Worm (Caenorhabditis elegans): ENCODE measurements around the gene C26B9.6.

Gene C26B9.6

DNA sequence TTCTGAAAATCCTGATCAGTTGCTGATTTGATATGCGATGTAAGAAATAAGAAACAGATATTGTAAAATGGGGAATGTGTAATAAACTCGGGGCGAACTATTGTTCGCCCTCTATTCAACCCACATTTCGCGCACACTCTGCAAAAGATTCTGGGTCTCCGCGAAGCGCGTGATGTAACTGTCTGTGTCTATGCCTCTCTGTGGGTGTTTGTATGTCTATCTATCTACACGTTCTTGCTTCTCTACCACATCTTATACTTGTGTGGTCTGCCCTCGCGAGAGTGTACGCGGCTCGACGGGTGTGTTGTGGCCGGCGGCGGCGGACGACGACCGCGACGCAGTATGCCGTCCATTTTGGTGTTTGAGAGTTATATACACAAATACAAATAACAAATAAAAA lies 1.2 kb upstream of the C26B9.6 start:
- TF ChIP-seq scrt-1 (GFP tag; IDR thresholded peaks at IDR 0.05) (no peak), F13C5.2 (tag; optimal IDR thresholded peaks at IDR 0.05) (peak; percentile 49), flt-1 (GFP tag; IDR thresholded peaks at IDR 0.05) (no peak), ceh-13 (GFP tag; optimal IDR thresholded peaks at IDR 0.05) (no peak), hmg-4 (GFP tag; optimal IDR thresholded peaks at IDR 0.05) (peak; percentile 76)

DNA sequence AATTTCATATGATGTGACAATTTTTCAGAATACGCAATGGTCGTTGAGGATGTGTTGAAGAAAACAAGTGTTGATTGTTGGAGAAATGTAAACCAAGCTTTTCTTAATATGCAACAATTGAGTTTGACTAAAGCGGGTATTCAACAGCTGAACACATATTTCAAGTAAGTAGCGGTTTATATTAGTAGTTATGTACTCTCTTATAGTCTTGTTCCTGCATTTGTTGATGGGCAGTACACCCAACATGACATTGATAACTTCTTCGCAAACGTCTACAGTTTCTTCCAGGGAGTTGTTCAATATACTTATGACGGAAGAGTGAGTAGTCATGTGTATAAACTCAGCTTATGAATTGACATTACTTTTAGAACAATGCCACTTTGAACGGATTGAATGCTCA lies 4.5 kb downstream of the C26B9.6 start:
- TF ChIP-seq hmg-4 (GFP tag; optimal IDR thresholded peaks at IDR 0.05) (no peak), aly-1 (tag; optimal IDR thresholded peaks at IDR 0.05) (no peak), ceh-36 (tag; optimal IDR thresholded peaks at IDR 0.05) (no peak), flt-1 (GFP tag; IDR thresholded peaks at IDR 0.05) (no peak), tbx-37 (GFP tag; conservative IDR thresholded peaks at IDR 0.05) (no peak), ets-7 (tag; optimal IDR thresholded peaks at IDR 0.05) (no peak), hnd-1 (tag; optimal IDR thresholded peaks at IDR 0.05) (no peak), tbx-11 (GFP tag; IDR thresholded peaks at IDR 0.05) (no peak), tra-4 (tag; optimal IDR thresholded peaks at IDR 0.05) (no peak), pes-1 (GFP tag; IDR thresholded peaks at IDR 0.05) (no peak), scrt-1 (GFP tag; IDR thresholded peaks at IDR 0.05) (no peak), sea-1 (GFP tag; conservative IDR thresholded peaks at IDR 0.05) (no peak)

DNA sequence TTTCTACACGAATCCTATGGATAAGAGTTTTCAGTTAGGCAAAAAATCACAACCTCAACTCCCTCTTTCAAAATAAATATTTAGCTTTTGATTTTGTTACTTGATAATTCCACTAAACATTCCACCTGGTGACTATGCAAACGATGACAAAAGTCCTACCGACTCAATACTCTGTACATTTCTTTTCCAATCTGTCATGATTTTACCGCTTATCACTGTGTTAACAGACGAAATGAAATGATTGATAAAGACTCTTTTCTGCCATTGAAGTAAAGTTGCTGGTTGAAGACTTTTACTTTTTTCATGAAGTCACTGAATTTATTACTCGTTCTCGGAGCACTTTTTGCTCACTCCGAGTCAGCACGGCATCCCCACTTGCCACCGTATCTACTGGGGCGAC lies 6.0 kb downstream of the C26B9.6 start, which contains the start of gene C26B9.5:
TSS of gene C26B9.5 (plus strand) at position 244 of the 400 bp plus-strand sequence.
- no peak for TF ChIP-seq sea-1 (GFP tag; conservative IDR thresholded peaks at IDR 0.05)
- no peak for TF ChIP-seq ama-1 (optimal IDR thresholded peaks at IDR 0.05)
- TF ChIP-seq hmg-4 (GFP tag; optimal IDR thresholded peaks at IDR 0.05), result no peak
- TF ChIP-seq aly-1 (tag; optimal IDR thresholded peaks at IDR 0.05), result no peak
- TF ChIP-seq flt-1 (GFP tag; IDR thresholded peaks at IDR 0.05), result no peak
- TF ChIP-seq tbx-11 (GFP tag; IDR thresholded peaks at IDR 0.05), result no peak
- TF ChIP-seq hnd-1 (tag; optimal IDR thresholded peaks at IDR 0.05), result no peak
- TF ChIP-seq hmbx-1 (tag; optimal IDR thresholded peaks at IDR 0.05), result no peak
- no peak for TF ChIP-seq ets-7 (tag; optimal IDR thresholded peaks at IDR 0.05)
- TF ChIP-seq tbx-37 (GFP tag; conservative IDR thresholded peaks at IDR 0.05), result no peak
- no peak for TF ChIP-seq B0310.2 (tag; optimal IDR thresholded peaks at IDR 0.05)
- no peak for TF ChIP-seq ceh-36 (tag; optimal IDR thresholded peaks at IDR 0.05)
- no peak for TF ChIP-seq F13C5.2 (tag; optimal IDR thresholded peaks at IDR 0.05)
- TF ChIP-seq tra-4 (tag; optimal IDR thresholded peaks at IDR 0.05), result no peak

DNA sequence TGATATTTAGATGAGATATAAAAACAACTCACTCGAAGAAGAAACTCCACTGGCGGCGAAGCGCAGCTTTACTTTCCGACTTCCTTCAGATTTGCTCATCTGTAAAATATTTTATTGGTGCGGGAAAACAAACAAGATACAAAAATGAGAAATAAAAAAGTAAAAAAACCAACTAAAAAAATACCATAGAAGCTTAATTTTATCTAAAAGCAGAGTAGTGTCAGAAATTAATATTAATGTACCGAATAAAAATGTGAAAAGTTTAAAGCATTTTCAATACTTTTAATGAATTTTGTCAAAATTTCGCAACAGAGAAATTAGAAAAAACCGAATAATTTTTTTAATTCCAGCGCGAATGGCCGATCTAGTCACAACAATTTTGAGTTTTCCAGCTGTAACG lies 12.0 kb downstream of the C26B9.6 start, which contains the start of gene sto-2:
TSS of gene sto-2 (minus strand) at position 101 of the 400 bp plus-strand sequence.
- TF ChIP-seq tbx-11 (GFP tag; IDR thresholded peaks at IDR 0.05), result no peak
- TF ChIP-seq ceh-36 (tag; optimal IDR thresholded peaks at IDR 0.05), result no peak
- TF ChIP-seq F13C5.2 (tag; optimal IDR thresholded peaks at IDR 0.05), result no peak
- TF ChIP-seq tbx-37 (GFP tag; conservative IDR thresholded peaks at IDR 0.05), result no peak
- no peak for TF ChIP-seq hnd-1 (tag; optimal IDR thresholded peaks at IDR 0.05)
- no peak for TF ChIP-seq ets-7 (tag; optimal IDR thresholded peaks at IDR 0.05)
- no peak for TF ChIP-seq ama-1 (optimal IDR thresholded peaks at IDR 0.05)

DNA sequence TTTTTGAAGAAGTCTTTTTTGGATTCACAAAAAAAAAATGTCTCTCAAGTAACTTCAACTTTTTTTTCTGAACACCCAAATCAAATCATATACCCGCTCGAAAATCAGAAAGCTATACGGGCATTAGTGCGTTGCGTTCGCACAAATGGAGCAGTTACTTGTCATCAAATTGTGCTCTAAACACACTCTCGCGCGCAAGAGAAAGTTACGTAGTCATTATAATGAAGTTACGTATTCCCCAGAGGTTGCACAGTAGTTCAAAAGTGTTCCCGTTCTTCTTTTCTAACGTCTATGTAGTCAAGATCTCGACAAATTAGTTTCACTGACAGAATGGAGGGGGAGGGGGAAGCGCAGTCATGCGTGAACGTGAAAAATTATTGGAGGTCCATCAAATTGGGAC lies 13.7 kb downstream of the C26B9.6 start:
- TF ChIP-seq scrt-1 (GFP tag; IDR thresholded peaks at IDR 0.05), result no peak
- TF ChIP-seq ama-1 (optimal IDR thresholded peaks at IDR 0.05), result no peak

DNA sequence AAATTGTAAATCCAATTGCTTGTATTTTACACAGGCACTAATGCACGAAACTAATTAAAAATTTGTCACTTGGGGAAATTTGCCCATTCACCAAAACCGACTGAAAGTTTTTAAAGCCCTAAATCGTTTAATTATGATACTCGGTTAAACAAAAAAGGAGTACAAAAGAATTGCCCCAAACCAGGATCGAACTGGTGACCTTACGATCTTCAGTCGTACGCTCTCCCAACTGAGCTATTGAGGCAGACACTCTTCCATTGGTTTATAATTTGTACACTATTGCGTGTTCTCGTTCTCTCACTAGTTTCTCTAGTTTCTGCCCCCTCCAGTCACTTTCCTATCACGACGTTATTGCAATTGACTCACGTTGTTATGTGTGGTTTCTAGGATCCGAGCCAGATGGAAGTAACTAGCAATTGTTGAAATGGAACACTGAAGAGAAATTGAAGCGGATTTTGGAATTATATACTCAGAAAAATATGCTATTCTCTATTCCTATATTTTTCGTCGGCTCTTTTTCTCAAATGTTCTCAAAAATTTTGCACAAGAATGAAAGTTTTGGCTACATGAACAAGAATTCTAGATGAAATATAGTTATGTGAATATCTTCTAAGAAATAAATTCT lies 15.9 kb downstream of the C26B9.6 start:
- TF ChIP-seq F13C5.2 (tag; optimal IDR thresholded peaks at IDR 0.05) (peak; percentile 79), ceh-36 (tag; optimal IDR thresholded peaks at IDR 0.05) (peak; percentile 80), flt-1 (GFP tag; IDR thresholded peaks at IDR 0.05) (peak; percentile 88), ceh-13 (GFP tag; optimal IDR thresholded peaks at IDR 0.05) (peak; percentile 78), aly-1 (tag; optimal IDR thresholded peaks at IDR 0.05) (peak; percentile 72), tbx-11 (GFP tag; IDR thresholded peaks at IDR 0.05) (peak; percentile 83), sea-1 (GFP tag; conservative IDR thresholded peaks at IDR 0.05) (no peak; the same call in 1 of the 2 replicates), tra-4 (tag; optimal IDR thresholded peaks at IDR 0.05) (peak; percentile 64), tbx-37 (GFP tag; conservative IDR thresholded peaks at IDR 0.05) (peak; percentile 85), ets-7 (tag; optimal IDR thresholded peaks at IDR 0.05) (peak; percentile 23), scrt-1 (GFP tag; IDR thresholded peaks at IDR 0.05) (no peak; the same call in none of the 2 replicates), ama-1 (optimal IDR thresholded peaks at IDR 0.05) (no peak), hmbx-1 (tag; optimal IDR thresholded peaks at IDR 0.05) (peak; percentile 41), hnd-1 (tag; optimal IDR thresholded peaks at IDR 0.05) (peak; percentile 65), pes-1 (GFP tag; IDR thresholded peaks at IDR 0.05) (peak; percentile 88), B0310.2 (tag; optimal IDR thresholded peaks at IDR 0.05) (peak; percentile 68), hmg-4 (GFP tag; optimal IDR thresholded peaks at IDR 0.05) (no peak)

DNA sequence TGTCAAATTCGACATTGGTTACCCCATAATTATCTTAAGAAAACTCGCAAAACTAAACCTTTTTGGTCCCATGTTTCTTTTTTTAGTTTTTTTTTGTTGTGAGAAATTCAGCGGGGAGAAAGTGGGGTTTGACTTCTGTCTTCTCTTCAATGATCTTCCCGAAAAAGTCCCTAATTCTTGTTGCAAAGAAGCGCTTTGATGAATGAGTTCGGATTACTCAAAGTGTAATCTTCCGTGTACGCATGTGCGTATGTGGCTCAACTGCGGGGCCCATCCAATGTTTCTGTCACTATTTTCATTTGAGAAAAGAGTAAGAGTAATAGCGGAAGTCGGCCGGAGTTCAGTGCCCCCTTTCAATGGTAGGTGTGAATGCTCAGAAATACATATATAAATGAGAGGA lies 24.1 kb downstream of the C26B9.6 start:
- TF ChIP-seq ceh-36 (tag; optimal IDR thresholded peaks at IDR 0.05) (no peak), flt-1 (GFP tag; IDR thresholded peaks at IDR 0.05) (no peak), tra-4 (tag; optimal IDR thresholded peaks at IDR 0.05) (no peak), pes-1 (GFP tag; IDR thresholded peaks at IDR 0.05) (no peak)

DNA sequence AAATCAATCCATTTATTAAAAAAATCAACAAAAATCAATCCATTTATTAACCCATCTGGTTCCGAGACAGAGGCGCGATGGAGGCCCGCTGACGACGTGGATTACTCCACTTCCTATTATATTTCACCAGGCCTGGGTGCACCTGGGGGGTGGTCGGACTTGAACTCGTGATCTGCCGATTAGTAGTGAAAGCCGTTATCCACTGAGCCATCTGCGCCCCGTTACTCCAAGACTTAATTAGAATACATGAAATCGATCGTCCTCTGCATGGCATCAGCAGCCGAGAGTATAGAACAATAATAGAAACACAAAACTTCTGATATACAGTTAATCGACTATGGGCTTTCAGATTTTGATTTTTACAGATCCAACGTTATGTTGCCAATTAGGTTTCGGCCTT lies 25.6 kb downstream of the C26B9.6 start:
- TF ChIP-seq aly-1 (tag; optimal IDR thresholded peaks at IDR 0.05) (no peak), tra-4 (tag; optimal IDR thresholded peaks at IDR 0.05) (no peak), hmbx-1 (tag; optimal IDR thresholded peaks at IDR 0.05) (no peak), ceh-13 (GFP tag; optimal IDR thresholded peaks at IDR 0.05) (no peak), tbx-11 (GFP tag; IDR thresholded peaks at IDR 0.05) (no peak), B0310.2 (tag; optimal IDR thresholded peaks at IDR 0.05) (no peak), scrt-1 (GFP tag; IDR thresholded peaks at IDR 0.05) (no peak), pes-1 (GFP tag; IDR thresholded peaks at IDR 0.05) (no peak), sea-1 (GFP tag; conservative IDR thresholded peaks at IDR 0.05) (no peak), tbx-37 (GFP tag; conservative IDR thresholded peaks at IDR 0.05) (no peak), flt-1 (GFP tag; IDR thresholded peaks at IDR 0.05) (no peak), F13C5.2 (tag; optimal IDR thresholded peaks at IDR 0.05) (no peak), ama-1 (optimal IDR thresholded peaks at IDR 0.05) (no peak), ets-7 (tag; optimal IDR thresholded peaks at IDR 0.05) (no peak), hnd-1 (tag; optimal IDR thresholded peaks at IDR 0.05) (no peak)
